Fruit fly (Drosophila melanogaster) whole organism, pupa: ENCODE measurements around the gene CG31515.

Experiments used
- CG10348 ChIP-seq: fragments of 200-800 bp; sonication (Bioruptor generic); IDR thresholded peaks from 2 replicates; pipeline ENCODE4 v1.3.6; 2022; ENCODE audit warnings: missing biosample characterization, missing genetic modification characterization
- CG12605 ChIP-seq: fragments of 200-800 bp; sonication (Bioruptor generic); IDR thresholded peaks from 2 replicates; pipeline ENCODE4 v1.3.6; 2022; ENCODE audit warnings: missing biosample characterization, missing genetic modification characterization
- CG13204 ChIP-seq: fragments of 200-800 bp; sonication (Bioruptor generic); optimal IDR thresholded peaks from 2 replicates; lab custom pipeline; 2018; ENCODE audit warnings: missing biosample characterization, mild to moderate bottlenecking, missing genetic modification characterization, moderate library complexity
- CG15710 ChIP-seq: fragments of 200-800 bp; sonication (Bioruptor generic); optimal IDR thresholded peaks from 2 replicates; lab custom pipeline; 2018; ENCODE audit warnings: missing biosample characterization, mild to moderate bottlenecking, missing genetic modification characterization, moderate library complexity
- CG17806 ChIP-seq: fragments of 200-800 bp; sonication (Bioruptor generic); optimal IDR thresholded peaks from 2 replicates; lab custom pipeline; 2018; ENCODE audit warnings: missing biosample characterization, mild to moderate bottlenecking, missing genetic modification characterization, moderate library complexity
- CG32121 ChIP-seq: fragments of 200-800 bp; sonication (Bioruptor generic); IDR thresholded peaks from 2 replicates; pipeline ENCODE4 v1.3.6; 2022; ENCODE audit warnings: missing biosample characterization, missing genetic modification characterization
- CG34367 ChIP-seq: fragments of 200-800 bp; sonication (Bioruptor generic); optimal IDR thresholded peaks from 2 replicates; lab custom pipeline; 2018; ENCODE audit warnings: missing biosample characterization, mild to moderate bottlenecking, missing genetic modification characterization
- CG8159 ChIP-seq: fragments of 200-800 bp; sonication (Bioruptor generic); optimal IDR thresholded peaks from 3 replicates; lab custom pipeline; 2018; ENCODE audit warnings: missing biosample characterization, mild to moderate bottlenecking, missing genetic modification characterization, moderate library complexity
- CG8301 ChIP-seq: fragments of 200-800 bp; sonication (Bioruptor generic); optimal IDR thresholded peaks from 2 replicates; lab custom pipeline; 2018; ENCODE audit warnings: missing biosample characterization, mild to moderate bottlenecking, missing genetic modification characterization
- CG9948 ChIP-seq: fragments of 200-800 bp; sonication (Bioruptor generic); optimal IDR thresholded peaks from 2 replicates; lab custom pipeline; 2018; ENCODE audit warnings: missing biosample characterization, mild to moderate bottlenecking, missing genetic modification characterization, moderate library complexity
- EcR ChIP-seq: fragments of 200-800 bp; sonication (Bioruptor generic); optimal IDR thresholded peaks from 3 replicates; lab custom pipeline; 2019; ENCODE audit warnings: missing biosample characterization, missing genetic modification characterization, mild to moderate bottlenecking, moderate library complexity, missing genetic modification reagents
- Ets98B ChIP-seq: fragments of 200-800 bp; sonication (Bioruptor generic); IDR thresholded peaks from 2 replicates; pipeline ENCODE4 v1.3.6; 2022; ENCODE audit warnings: missing biosample characterization, missing genetic modification characterization
- Pif1B ChIP-seq: fragments of 200-800 bp; sonication (Bioruptor generic); optimal IDR thresholded peaks from 3 replicates; lab custom pipeline; 2016; ENCODE audit warnings: missing biosample characterization, missing genetic modification characterization
- fd96Ca ChIP-seq: fragments of 200-800 bp; sonication (Bioruptor generic); IDR thresholded peaks from 3 replicates; pipeline ENCODE4 v1.3.6; 2022; ENCODE audit warnings: missing biosample characterization, missing genetic modification characterization

- TF ChIP-seq CG17806 = no peak
- no peak for TF ChIP-seq EcR (GFP tag; lab: Kevin White, UChicago)
- TF ChIP-seq CG34367 (tag; lab: Kevin White, UChicago) = no peak
- TF ChIP-seq CG10348 = no peak
- peak; percentile 75 for TF ChIP-seq CG32121 (GFP tag; lab: Robert Waterston, UW)
- peak; percentile 69 for TF ChIP-seq CG8301 (tag; lab: Kevin White, UChicago)
- no peak for TF ChIP-seq CG13204 (GFP tag; lab: Kevin White, UChicago)
- TF ChIP-seq fd96Ca (GFP tag; lab: Robert Waterston, UW) = peak; percentile 72
- no peak for TF ChIP-seq CG9948 (tag; lab: Kevin White, UChicago)
- no peak; the same call in 1 of the 2 replicates for TF ChIP-seq CG12605 (GFP tag; lab: Robert Waterston, UW)
- peak; percentile 75 for TF ChIP-seq Ets98B
- TF ChIP-seq Pif1B (GFP tag; lab: Kevin White, UChicago) = no peak
- TF ChIP-seq CG8159 (tag; lab: Kevin White, UChicago) = no peak
- TF ChIP-seq CG15710 (tag; lab: Kevin White, UChicago) = no peak
Measured at dm6 chr3R:23416579-23416978, 27.9 kb upstream of the CG31515 start.
